Worm (Caenorhabditis elegans): ENCODE data around the gene C07B5.2.

DNA sequence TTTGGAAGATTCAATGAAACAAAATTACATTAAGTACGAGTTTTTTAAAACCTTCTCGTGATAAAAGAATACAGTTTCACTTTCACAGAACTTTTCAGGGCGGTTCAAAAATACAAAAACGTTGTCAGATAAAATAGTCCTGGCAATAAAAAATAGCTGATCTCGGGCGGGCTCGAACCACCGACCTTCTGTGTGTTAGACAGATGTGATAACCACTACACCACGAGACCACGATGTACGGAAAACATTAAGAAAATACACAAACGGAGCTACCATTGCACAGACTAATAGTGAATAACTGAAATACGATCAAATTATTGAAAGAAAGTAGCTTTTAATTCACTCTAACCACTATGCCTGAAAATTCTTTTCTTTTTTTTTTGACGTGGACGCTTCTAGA is 43.9 kb upstream of the C07B5.2 start:
- no peak for TF ChIP-seq pha-4 (tag; optimal IDR thresholded peaks at IDR 0.05)
- TF ChIP-seq npax-4 (tag; optimal IDR thresholded peaks at IDR 0.05), result no peak
- no peak for TF ChIP-seq ets-4 (tag; optimal IDR thresholded peaks at IDR 0.05)
- TF ChIP-seq ceh-2 (tag; optimal IDR thresholded peaks at IDR 0.05), result no peak
- TF ChIP-seq pqm-1 (tag; optimal IDR thresholded peaks at IDR 0.05), result no peak
- no peak for TF ChIP-seq tbx-2 (tag; optimal IDR thresholded peaks at IDR 0.05)
- TF ChIP-seq ceh-31 (tag; optimal IDR thresholded peaks at IDR 0.05), result no peak

Measured in whole organism, late embryonic.